Worm (Caenorhabditis elegans): Measurements from ENCODE around the gene F35B12.10.

The F35B12.10 gene

DNA sequence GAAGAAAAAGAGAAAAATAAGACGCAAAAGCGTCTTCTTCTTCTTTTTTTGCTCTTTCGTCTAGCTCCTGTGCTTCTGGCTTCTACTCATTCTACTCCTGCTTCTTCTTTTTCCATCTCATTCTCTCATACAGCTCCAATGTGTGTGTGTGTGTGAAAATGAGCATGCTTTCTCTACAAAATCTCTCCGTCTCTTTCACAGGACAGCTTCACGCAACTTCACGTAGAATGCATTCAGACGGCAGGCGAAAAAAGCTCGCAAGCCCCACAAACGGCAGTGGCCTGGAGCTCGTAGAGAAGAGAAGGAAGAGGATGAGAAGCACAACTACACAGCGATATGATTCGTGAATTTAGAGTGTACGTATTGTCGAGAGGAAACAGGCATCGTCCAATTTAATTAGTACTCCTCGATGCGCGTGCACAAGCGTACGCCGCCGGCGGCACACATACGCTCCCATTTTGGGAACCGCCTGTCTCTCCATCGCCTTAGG is 12.3 kb upstream of the F35B12.10 start (continued):
- TF ChIP-seq zag-1 (tag; optimal IDR thresholded peaks at IDR 0.05), result no peak
- TF ChIP-seq F49E8.2 (tag; optimal IDR thresholded peaks at IDR 0.05; ENCODE audit: borderline replicate concordance), result no peak
- TF ChIP-seq nhr-11 (tag; optimal IDR thresholded peaks at IDR 0.05), result no peak
- TF ChIP-seq pha-4 (GFP tag; IDR thresholded peaks at IDR 0.05), result 0 out of 2 replicates have a peak, but pooled peaks have one; percentile 7
- no peak for TF ChIP-seq pha-4 (tag; optimal IDR thresholded peaks at IDR 0.05)
- peak; percentile 76 for TF ChIP-seq rbr-2 (tag; optimal IDR thresholded peaks at IDR 0.05)
- TF ChIP-seq lin-39 (tag; optimal IDR thresholded peaks at IDR 0.05), result no peak
- TF ChIP-seq hif-1 (tag; optimal IDR thresholded peaks at IDR 0.05), result peak in 1 of 2 experiments; percentile 40
- TF ChIP-seq lin-1 (GFP tag; IDR thresholded peaks at IDR 0.05), result no peak
- no peak for TF ChIP-seq saeg-2 (GFP tag; IDR thresholded peaks at IDR 0.05)
- no peak; the same call in 1 of the 2 replicates for TF ChIP-seq arid-1 (GFP tag; conservative IDR thresholded peaks at IDR 0.05)
- TF ChIP-seq dmd-9 (GFP tag; IDR thresholded peaks at IDR 0.05), result no peak
- TF ChIP-seq egl-43 (GFP tag; IDR thresholded peaks at IDR 0.05), result peak; percentile 61; the same call in 1 of the 2 replicates
- peak; percentile 61; the same call in 1 of the 2 replicates for TF ChIP-seq hmg-1.1 (GFP tag; IDR thresholded peaks at IDR 0.05)
- TF ChIP-seq nhr-28 (tag; optimal IDR thresholded peaks at IDR 0.05), result no peak
- no peak for TF ChIP-seq F44E2.7 (GFP tag; IDR thresholded peaks at IDR 0.05)
- TF ChIP-seq unc-62 (GFP tag; optimal IDR thresholded peaks at IDR 0.05 in 1 of 2), result peak in 1 of 2 experiments; percentile 98
- no peak for TF ChIP-seq unc-62 (tag; optimal IDR thresholded peaks at IDR 0.05)
- no peak for TF ChIP-seq egl-27 (tag; optimal IDR thresholded peaks at IDR 0.05)
- no peak for TF ChIP-seq ztf-11 (tag; optimal IDR thresholded peaks at IDR 0.05)
- TF ChIP-seq F26F4.8 (GFP tag; conservative IDR thresholded peaks at IDR 0.05), result no peak
- no peak for TF ChIP-seq nhr-25 (tag; optimal IDR thresholded peaks at IDR 0.05; ENCODE audit: borderline replicate concordance, insufficient read depth)
- TF ChIP-seq tag-97 (GFP tag; IDR thresholded peaks at IDR 0.05), result no peak
- TF ChIP-seq tra-1 (GFP tag; IDR thresholded peaks at IDR 0.05), result peak; percentile 52; the same call in 1 of the 2 replicates
- no peak for TF ChIP-seq Y105C5A.15 (GFP tag; IDR thresholded peaks at IDR 0.05)
- no peak for TF ChIP-seq ceh-44 (GFP tag; IDR thresholded peaks at IDR 0.05)

DNA sequence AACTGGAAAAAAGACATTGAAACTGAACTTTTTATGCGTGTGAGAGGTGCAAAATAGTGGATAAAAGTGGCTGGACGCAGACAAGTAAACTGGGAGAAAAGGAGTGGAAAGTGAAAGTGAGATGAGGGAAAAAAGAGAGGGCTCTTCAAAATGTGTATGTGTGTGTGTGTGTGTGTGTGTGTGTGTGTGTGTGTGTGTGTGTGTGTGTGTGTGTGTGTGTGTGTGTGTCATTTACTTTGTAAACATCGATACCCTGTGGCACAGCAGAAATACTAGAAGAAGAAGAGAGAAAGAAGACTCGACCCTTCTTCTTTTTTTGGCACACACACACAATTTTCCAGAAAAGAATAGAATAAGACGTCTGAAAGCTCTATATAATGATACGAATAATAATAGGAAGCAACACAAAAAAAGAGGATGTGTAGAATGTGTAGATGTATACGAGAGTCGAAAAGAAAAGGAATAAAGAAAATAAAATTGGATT is 9.6 kb upstream of the F35B12.10 start:
- TF ChIP-seq duxl-1 (tag; optimal IDR thresholded peaks at IDR 0.05; ENCODE audit: poor library complexity) (no peak), tag-97 (GFP tag; IDR thresholded peaks at IDR 0.05) (no peak), lin-29 (GFP tag; IDR thresholded peaks at IDR 0.05) (no peak), dmd-6 (GFP tag; IDR thresholded peaks at IDR 0.05) (peak; percentile 33; the same call in 1 of the 2 replicates), D1046.2 (GFP tag; IDR thresholded peaks at IDR 0.05) (no peak), lim-7 (GFP tag; IDR thresholded peaks at IDR 0.05) (no peak), nhr-25 (tag; optimal IDR thresholded peaks at IDR 0.05; ENCODE audit: borderline replicate concordance, insufficient read depth) (no peak), nhr-11 (tag; optimal IDR thresholded peaks at IDR 0.05) (peak; percentile 65), nhr-42 (GFP tag; IDR thresholded peaks at IDR 0.05) (no peak), unc-39 (tag; optimal IDR thresholded peaks at IDR 0.05) (no peak), mdt-29 (GFP tag; IDR thresholded peaks at IDR 0.05) (no peak), dpl-1 (GFP tag; optimal IDR thresholded peaks at IDR 0.05) (no peak), mep-1 (tag; optimal IDR thresholded peaks at IDR 0.05) (peak; percentile 50), F26F4.8 (GFP tag; conservative IDR thresholded peaks at IDR 0.05) (no peak), saeg-2 (GFP tag; IDR thresholded peaks at IDR 0.05) (0 out of 2 replicates have a peak, but pooled peaks have one; percentile 17), nhr-48 (tag; optimal IDR thresholded peaks at IDR 0.05) (no peak), lin-1 (GFP tag; IDR thresholded peaks at IDR 0.05) (no peak), hlh-11 (tag; optimal IDR thresholded peaks at IDR 0.05) (peak; percentile 55), cey-2 (tag; optimal IDR thresholded peaks at IDR 0.05; ENCODE audit: borderline replicate concordance, insufficient read depth) (no peak), nhr-237 (tag; optimal IDR thresholded peaks at IDR 0.05) (no peak), daf-16 (GFP tag; optimal IDR thresholded peaks at IDR 0.05) (peak in 1 of 2 experiments; percentile 46), daf-16 (tag; optimal IDR thresholded peaks at IDR 0.05) (no peak), mes-2 (tag; optimal IDR thresholded peaks at IDR 0.05; ENCODE audit: poor library complexity, severe bottlenecking) (peak; percentile 48), hmg-1.1 (GFP tag; IDR thresholded peaks at IDR 0.05) (peak; percentile 63), unc-62 (GFP tag; optimal IDR thresholded peaks at IDR 0.05 in 1 of 2) (peak in 1 of 2 experiments; percentile 75), unc-62 (tag; optimal IDR thresholded peaks at IDR 0.05) (no peak), nhr-6 (tag; optimal IDR thresholded peaks at IDR 0.05) (peak; percentile 27), spr-1 (tag; optimal IDR thresholded peaks at IDR 0.05) (no peak), lin-13 (GFP tag; optimal IDR thresholded peaks at IDR 0.05) (no peak), lsy-2 (tag; optimal IDR thresholded peaks at IDR 0.05) (peak; percentile 39 to 58), hif-1 (tag; optimal IDR thresholded peaks at IDR 0.05) (peak in 1 of 2 experiments; percentile 60), sdz-12 (GFP tag; optimal IDR thresholded peaks at IDR 0.05) (no peak)

All from whole organism, L4 larva.